Worm (Caenorhabditis elegans) whole organism, L4 larva: ENCODE data around the gene K01A6.4.

Experiments used
- aha-1 ChIP-seq: fragments of 150-350 bp; peaks from one replicate; lab custom pipeline; 2014; ENCODE audit warnings: missing biosample characterization, missing genetic modification characterization
- fos-1 ChIP-seq: fragments of 150-350 bp; optimal IDR thresholded peaks from 2 replicates; lab custom pipeline; 2014; ENCODE audit warnings: missing biosample characterization, missing genetic modification characterization
- hlh-11 ChIP-seq: fragments of 200-800 bp; sonication (Bioruptor generic); optimal IDR thresholded peaks from 2 replicates; lab custom pipeline; 2018; ENCODE audit warnings: mild to moderate bottlenecking, missing genetic modification characterization, missing compliant biosample characterization
- lin-15B ChIP-seq: fragments of 150-350 bp; sonication (generic microtip); optimal IDR thresholded peaks from 3 replicates; lab custom pipeline; 2014; ENCODE audit warnings: missing biosample characterization, missing genetic modification characterization
- lsy-2 ChIP-seq, 2 experiments: fragments of 150-350 bp in 1 of 2; sonication (generic microtip) in 1 of 2; optimal IDR thresholded peaks; 2 replicates each; lab custom pipeline; 2014 to 2017; ENCODE audit warnings: missing biosample characterization in 2 of 2, missing genetic modification characterization in 2 of 2
- mxl-2 ChIP-seq: fragments of 200-800 bp; sonication (Bioruptor generic); conservative IDR thresholded peaks from 2 replicates; pipeline ENCODE4 v1.3.6; 2022; ENCODE audit warnings: missing genetic modification reagents, missing genetic modification characterization, missing compliant biosample characterization
- nhr-10 ChIP-seq: fragments of 150-350 bp; optimal IDR thresholded peaks from 2 replicates; lab custom pipeline; 2014; ENCODE audit warnings: missing biosample characterization, missing genetic modification characterization
- snpc-1.2 ChIP-seq: fragments of 200-800 bp; sonication (Bioruptor generic); IDR thresholded peaks from 2 replicates; pipeline ENCODE4 v1.3.6; 2022; ENCODE audit warnings: missing genetic modification reagents, missing genetic modification characterization, missing compliant biosample characterization
- tag-97 ChIP-seq: fragments of 200-800 bp; sonication (Bioruptor generic); IDR thresholded peaks from 2 replicates; pipeline ENCODE4 v1.3.6; 2022; ENCODE audit warnings: missing genetic modification characterization, missing compliant biosample characterization
- unc-39 ChIP-seq: sonication (generic microtip); optimal IDR thresholded peaks from 2 replicates; lab custom pipeline; 2017; ENCODE audit warnings: missing biosample characterization, missing genetic modification characterization
- unc-62 ChIP-seq, 3 experiments: fragments of 150-350 bp in 1 of 3; sonication (generic microtip); optimal IDR thresholded peaks in 2 of 3; peaks in 1 of 3; 1 replicate in 1 of 3; 2 replicates in 2 of 3; lab custom pipeline; 2014 to 2017; ENCODE audit warnings: missing biosample characterization in 3 of 3, missing genetic modification characterization in 3 of 3, missing genetic modification reagents in 3 of 3, missing genotype in 1 of 3
- zag-1 ChIP-seq: fragments of 150-350 bp; optimal IDR thresholded peaks from 2 replicates; lab custom pipeline; 2014; ENCODE audit warnings: missing biosample characterization, missing genetic modification characterization
- ztf-11 ChIP-seq: fragments of 150-350 bp; optimal IDR thresholded peaks from 2 replicates; lab custom pipeline; 2014; ENCODE audit warnings: missing biosample characterization, missing genetic modification characterization

DNA sequence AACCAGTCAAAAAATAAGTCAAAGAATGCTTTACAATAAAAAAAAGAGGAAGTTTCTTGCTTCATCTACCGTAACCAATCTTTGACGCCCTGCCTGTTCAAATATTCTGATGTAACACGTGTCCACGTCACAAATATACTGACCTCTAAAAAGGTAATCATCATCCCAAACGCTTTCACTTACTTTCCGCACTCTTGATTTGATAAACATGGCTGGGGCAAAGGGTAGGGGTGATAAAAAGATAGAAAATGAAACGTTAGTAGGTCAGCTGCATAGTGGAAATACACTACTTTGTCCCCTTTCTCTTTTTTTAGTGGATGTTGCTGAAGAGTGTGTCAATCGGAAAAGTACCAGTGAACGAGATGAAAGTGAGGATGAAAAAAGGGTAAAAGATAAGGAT lies 40.0 kb downstream of the K01A6.4 start:
- TF ChIP-seq unc-62 (GFP tag; optimal IDR thresholded peaks at IDR 0.05 in 1 of 2; lab: Kevin White, UChicago) (peak in 1 of 2 experiments; percentile 16), unc-62 (tag; optimal IDR thresholded peaks at IDR 0.05; lab: Kevin White, UChicago) (no peak), aha-1 (no peak), unc-39 (no peak), lsy-2 (tag; optimal IDR thresholded peaks at IDR 0.05; lab: Kevin White, UChicago) (no peak), nhr-10 (tag; lab: Kevin White, UChicago) (no peak), fos-1 (no peak), hlh-11 (tag; lab: Kevin White, UChicago) (no peak), mxl-2 (GFP tag; lab: Robert Waterston, UW) (no peak), snpc-1.2 (GFP tag; lab: Robert Waterston, UW) (no peak), ztf-11 (no peak), tag-97 (GFP tag; lab: Robert Waterston, UW) (no peak), lin-15B (tag; lab: Kevin White, UChicago) (no peak), zag-1 (no peak)
